Fruit fly (Drosophila melanogaster): Measurements from ENCODE around the gene RpS27.

The RpS27 gene

dm6 chr3R:25207405-25208003, 39.8 kb downstream of the RpS27 start (continued):
- TF ChIP-seq CG15269 (tag; optimal IDR thresholded peaks at IDR 0.05) (peak; percentile 87), CG17829 (tag; optimal IDR thresholded peaks at IDR 0.05) (peak; percentile 82), CG3281 (GFP tag; optimal IDR thresholded peaks at IDR 0.05) (peak; percentile 75), CG8359 (GFP tag; optimal IDR thresholded peaks at IDR 0.05; ENCODE audit: borderline replicate concordance) (peak; percentile 40), CG12299 (tag; optimal IDR thresholded peaks at IDR 0.05) (peak; percentile 54), pzg (GFP tag; optimal IDR thresholded peaks at IDR 0.05) (no peak), CG1603 (tag; optimal IDR thresholded peaks at IDR 0.05) (peak; percentile 61), CG3163 (GFP tag; optimal IDR thresholded peaks at IDR 0.05) (peak; percentile 1), CG4707 (GFP tag; optimal IDR thresholded peaks at IDR 0.05) (peak; percentile 45), CG2678 (tag; optimal IDR thresholded peaks at IDR 0.05) (peak; percentile 84), ase (GFP tag; IDR thresholded peaks at IDR 0.05) (peak; percentile 61), CG5953 (GFP tag; IDR thresholded peaks at IDR 0.05) (no peak), rib (GFP tag; IDR thresholded peaks at IDR 0.05) (no peak), sim (GFP tag; IDR thresholded peaks at IDR 0.05) (peak; percentile 62), CG11456 (GFP tag; IDR thresholded peaks at IDR 0.05) (peak; percentile 59; the same call in 1 of the 3 replicates), tgo (GFP tag; IDR thresholded peaks at IDR 0.05) (peak; percentile 79), Taf1 (GFP tag; IDR thresholded peaks at IDR 0.05) (0 out of 2 replicates have a peak, but pooled peaks have one; percentile 16), CG12071 (GFP tag; optimal IDR thresholded peaks at IDR 0.05) (peak; percentile 64), cwo (GFP tag; optimal IDR thresholded peaks at IDR 0.05) (peak; percentile 65), CG9932 (GFP tag; IDR thresholded peaks at IDR 0.05) (peak; percentile 55), Ssrp (tag; optimal IDR thresholded peaks at IDR 0.05) (peak; percentile 75), CG17385 (GFP tag; optimal IDR thresholded peaks at IDR 0.05) (peak; percentile 76), zen2 (GFP tag; IDR thresholded peaks at IDR 0.05; ENCODE audit: partially characterized antibody) (no peak), jumu (GFP tag; optimal IDR thresholded peaks at IDR 0.05) (peak; percentile 18), mld (GFP tag; IDR thresholded peaks at IDR 0.05; ENCODE audit: partially characterized antibody) (no peak), CG17612 (GFP tag; IDR thresholded peaks at IDR 0.05) (0 out of 2 replicates have a peak, but pooled peaks have one; percentile 14), CG16863 (GFP tag; optimal IDR thresholded peaks at IDR 0.05) (peak; percentile 29), CG14050 (GFP tag; IDR thresholded peaks at IDR 0.05) (peak; percentile 60), ro (GFP tag; IDR thresholded peaks at IDR 0.05) (no peak), CG30431 (GFP tag; optimal IDR thresholded peaks at IDR 0.05) (peak; percentile 29), NFAT (GFP tag; IDR thresholded peaks at IDR 0.05) (no peak), CG5245 (GFP tag; optimal IDR thresholded peaks at IDR 0.05) (peak; percentile 29), al (GFP tag; IDR thresholded peaks at IDR 0.05) (peak; percentile 33; the same call in 1 of the 2 replicates), sc (optimal IDR thresholded peaks at IDR 0.05) (no peak), sc (GFP tag; optimal IDR thresholded peaks at IDR 0.05) (peak; percentile 51), CG1647 (GFP tag; optimal IDR thresholded peaks at IDR 0.05) (peak; percentile 40), E2f2 (GFP tag; IDR thresholded peaks at IDR 0.05) (peak; percentile 17; the same call in 1 of the 2 replicates), CG13894 (tag; optimal IDR thresholded peaks at IDR 0.05) (no peak), CG11696 (GFP tag; IDR thresholded peaks at IDR 0.05) (peak; percentile 93), sens (GFP tag) (peak; percentile 91), Hmr (GFP tag; optimal IDR thresholded peaks at IDR 0.05) (peak; percentile 74), Doc2 (GFP tag; IDR thresholded peaks at IDR 0.05) (no peak), crc (GFP tag; optimal IDR thresholded peaks at IDR 0.05) (no peak), crol (GFP tag; IDR thresholded peaks at IDR 0.05) (0 out of 2 replicates have a peak, but pooled peaks have one; percentile 6), Meics (GFP tag; optimal IDR thresholded peaks at IDR 0.05) (peak; percentile 68), BtbVII (GFP tag; optimal IDR thresholded peaks at IDR 0.05) (peak; percentile 71), CG32532 (GFP tag; IDR thresholded peaks at IDR 0.05) (peak; percentile 68), Dip2 (GFP tag; IDR thresholded peaks at IDR 0.05) (no peak), Oaz (GFP tag; IDR thresholded peaks at IDR 0.05) (peak; percentile 50), ranshi (GFP tag; IDR thresholded peaks at IDR 0.05) (peak; percentile 76), CG7372 (GFP tag; IDR thresholded peaks at IDR 0.05) (peak; percentile 41; the same call in 1 of the 2 replicates)

Data from whole organism, embryonic.